Worm (Caenorhabditis elegans): Measurements from ENCODE around the gene crn-4.

Gene crn-4

DNA sequence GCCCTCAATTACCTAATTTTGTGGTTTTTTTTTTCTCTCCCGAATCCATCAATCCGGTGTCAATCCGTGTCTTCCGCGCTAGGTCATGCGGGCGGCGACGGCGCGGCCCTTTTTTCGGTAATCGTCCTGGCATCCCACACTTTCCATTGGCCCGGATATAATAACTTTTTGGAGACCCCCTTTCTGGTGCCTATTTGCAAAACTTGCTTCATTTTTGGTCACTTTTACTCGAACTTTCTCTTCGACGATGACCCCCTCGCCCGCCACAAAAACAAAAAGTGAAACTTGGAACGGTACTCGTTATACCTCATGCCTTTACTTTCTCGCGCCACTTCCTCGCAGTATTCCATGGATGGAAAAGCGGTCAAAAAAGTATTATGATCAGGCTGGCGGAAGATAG, 43.4 kb downstream of the crn-4 start:
- no peak for TF ChIP-seq dmd-9 (GFP tag; IDR thresholded peaks at IDR 0.05)
- peak; percentile 11 for TF ChIP-seq aha-1 (tag)
- no peak for TF ChIP-seq Y75B8A.6 (GFP tag; IDR thresholded peaks at IDR 0.05)

DNA sequence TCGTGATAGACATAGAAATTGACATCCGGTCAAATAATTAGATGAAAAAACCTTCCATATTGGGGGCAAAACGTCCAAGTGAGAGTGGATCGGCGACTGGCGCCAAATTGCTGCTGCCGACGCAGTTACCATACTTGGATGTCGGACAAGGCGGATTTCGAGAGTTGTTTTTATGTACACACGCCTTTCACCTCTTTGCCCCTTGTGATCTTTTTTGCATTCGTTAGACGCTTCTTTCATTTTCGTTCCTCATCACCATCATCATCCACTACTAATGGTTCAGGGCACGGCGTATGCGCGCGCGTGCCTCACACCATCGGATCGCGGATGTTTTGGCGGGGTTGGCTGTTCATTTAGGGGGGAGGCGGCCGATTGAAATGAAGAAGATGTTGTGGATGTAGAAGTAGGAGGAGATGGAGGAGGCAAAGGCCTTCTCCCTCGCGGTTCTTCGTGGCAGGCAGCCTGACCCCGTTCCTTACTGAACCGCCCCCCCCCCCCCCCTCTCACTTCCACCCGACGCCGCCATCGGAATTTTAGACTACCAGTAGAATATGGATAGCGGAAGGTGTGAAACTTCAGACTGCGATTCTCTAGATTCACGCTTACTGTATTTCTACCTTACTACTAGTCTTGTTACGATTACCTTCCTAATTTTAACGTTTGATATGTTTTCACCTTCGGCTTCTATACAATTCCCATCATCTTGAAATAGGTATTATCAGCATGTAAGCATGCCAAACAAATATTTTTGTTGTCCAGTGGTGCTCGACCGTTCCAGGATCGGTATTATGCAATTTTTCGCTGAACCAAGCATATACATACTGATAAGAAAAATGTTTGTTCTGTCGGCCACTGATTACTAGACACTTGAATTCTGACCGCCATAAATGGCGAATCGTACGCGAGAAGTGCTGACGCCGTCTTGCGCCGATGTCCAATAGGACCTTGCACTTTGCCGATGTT, 44.2 kb downstream of the crn-4 start:
- TF ChIP-seq nhr-28 (tag; optimal IDR thresholded peaks at IDR 0.05): peak; percentile 20
- TF ChIP-seq set-16 (GFP tag; IDR thresholded peaks at IDR 0.05): peak; percentile 93
- TF ChIP-seq ceh-32 (tag; optimal IDR thresholded peaks at IDR 0.05; ENCODE audit: poor library complexity): no peak
- TF ChIP-seq Y48G9A.11 (GFP tag; IDR thresholded peaks at IDR 0.05): no peak
- no peak for TF ChIP-seq ceh-62 (tag; optimal IDR thresholded peaks at IDR 0.05)
- TF ChIP-seq F10B5.3 (tag; optimal IDR thresholded peaks at IDR 0.05): no peak
- no peak for TF ChIP-seq R02D3.7 (tag; optimal IDR thresholded peaks at IDR 0.05)
- no peak for TF ChIP-seq madf-9 (GFP tag; conservative IDR thresholded peaks at IDR 0.05)
- no peak for TF ChIP-seq F26F4.8 (GFP tag; conservative IDR thresholded peaks at IDR 0.05)
- TF ChIP-seq dmd-8 (GFP tag; IDR thresholded peaks at IDR 0.05): no peak
- no peak for TF ChIP-seq lsy-2 (tag; optimal IDR thresholded peaks at IDR 0.05)
- no peak for TF ChIP-seq ceh-20 (GFP tag; IDR thresholded peaks at IDR 0.05)
- TF ChIP-seq lin-1 (GFP tag; IDR thresholded peaks at IDR 0.05): no peak
- no peak for TF ChIP-seq nhr-237 (tag; optimal IDR thresholded peaks at IDR 0.05)
- no peak for TF ChIP-seq ces-1 (GFP tag; optimal IDR thresholded peaks at IDR 0.05)
- TF ChIP-seq daf-16 (GFP tag; optimal IDR thresholded peaks at IDR 0.05): no peak
- TF ChIP-seq daf-16 (tag; optimal IDR thresholded peaks at IDR 0.05): peak; percentile 93
- no peak for TF ChIP-seq zfp-2 (tag; optimal IDR thresholded peaks at IDR 0.05)
- no peak for TF ChIP-seq daf-8 (GFP tag; IDR thresholded peaks at IDR 0.05)
- TF ChIP-seq aha-1 (tag): peak; percentile 60
- no peak for TF ChIP-seq daf-12 (tag; optimal IDR thresholded peaks at IDR 0.05)
- no peak for TF ChIP-seq lin-29 (GFP tag; IDR thresholded peaks at IDR 0.05)
- TF ChIP-seq attf-4 (tag; optimal IDR thresholded peaks at IDR 0.05): no peak
- no peak for TF ChIP-seq dve-1 (tag; optimal IDR thresholded peaks at IDR 0.05; ENCODE audit: insufficient read depth)
- TF ChIP-seq fkh-10 (GFP tag; optimal IDR thresholded peaks at IDR 0.05): no peak
- TF ChIP-seq ama-1 (optimal IDR thresholded peaks at IDR 0.05): no peak
- no peak for TF ChIP-seq lin-15B (tag; optimal IDR thresholded peaks at IDR 0.05)
- TF ChIP-seq zfp-3 (GFP tag; conservative IDR thresholded peaks at IDR 0.05): no peak
- peak; percentile 16 for TF ChIP-seq hlh-30 (tag; optimal IDR thresholded peaks at IDR 0.05; ENCODE audit: insufficient read depth)
- TF ChIP-seq rbr-2 (tag; optimal IDR thresholded peaks at IDR 0.05): no peak
- TF ChIP-seq ZK546.5 (tag; optimal IDR thresholded peaks at IDR 0.05): no peak
- TF ChIP-seq tag-97 (GFP tag; IDR thresholded peaks at IDR 0.05): no peak
- no peak for TF ChIP-seq F49E8.2 (tag; optimal IDR thresholded peaks at IDR 0.05; ENCODE audit: borderline replicate concordance)
- TF ChIP-seq dmd-6 (GFP tag; IDR thresholded peaks at IDR 0.05): no peak
- no peak for TF ChIP-seq saeg-2 (GFP tag; IDR thresholded peaks at IDR 0.05)
- TF ChIP-seq skn-1 (tag; optimal IDR thresholded peaks at IDR 0.05): no peak
- TF ChIP-seq hif-1 (tag; optimal IDR thresholded peaks at IDR 0.05): no peak
- no peak for TF ChIP-seq nhr-6 (tag; optimal IDR thresholded peaks at IDR 0.05)
